Worm (Caenorhabditis elegans) whole organism, late embryonic: ENCODE data around the gene ncx-6.

Source experiments
- C38D4.7 ChIP-seq: fragments of 200-800 bp; sonication (Bioruptor generic); optimal IDR thresholded peaks from 2 replicates; lab custom pipeline; 2018; ENCODE audit warnings: mild to moderate bottlenecking, missing genetic modification characterization, moderate library complexity, missing compliant biosample characterization
- F13H6.1 ChIP-seq: sonication (generic microtip); optimal IDR thresholded peaks from 2 replicates; lab custom pipeline; 2016; ENCODE audit warnings: missing genetic modification characterization, missing compliant biosample characterization
- K02D7.2 ChIP-seq: sonication (generic microtip); optimal IDR thresholded peaks from 2 replicates; lab custom pipeline; 2017; ENCODE audit warnings: mild to moderate bottlenecking, missing genetic modification characterization, missing compliant biosample characterization
- K09A11.1 ChIP-seq: sonication (generic microtip); optimal IDR thresholded peaks from 2 replicates; lab custom pipeline; 2017; ENCODE audit warnings: antibody characterized with exemption, mild to moderate bottlenecking, missing genetic modification characterization, missing compliant biosample characterization; ENCODE audit not compliant: insufficient read depth
- Y22D7AL.16 ChIP-seq: sonication (generic microtip); optimal IDR thresholded peaks from 2 replicates; lab custom pipeline; 2016; ENCODE audit warnings: missing genetic modification characterization, missing compliant biosample characterization
- ahr-1 ChIP-seq: sonication (generic microtip); optimal IDR thresholded peaks from 2 replicates; lab custom pipeline; 2016; ENCODE audit warnings: missing genetic modification characterization, missing compliant biosample characterization
- ceh-14 ChIP-seq: sonication (generic microtip); optimal IDR thresholded peaks from 2 replicates; lab custom pipeline; 2016; ENCODE audit warnings: missing genotype, missing genetic modification characterization, missing compliant biosample characterization
- ceh-18 ChIP-seq: sonication (generic microtip); optimal IDR thresholded peaks from 2 replicates; lab custom pipeline; 2016; ENCODE audit warnings: missing genetic modification characterization, missing compliant biosample characterization
- ceh-19 ChIP-seq: fragments of 200-800 bp; sonication (Bioruptor generic); optimal IDR thresholded peaks from 2 replicates; lab custom pipeline; 2018; ENCODE audit warnings: mild to moderate bottlenecking, missing genetic modification characterization, missing compliant biosample characterization
- ceh-2 ChIP-seq: sonication (generic microtip); optimal IDR thresholded peaks from 2 replicates; lab custom pipeline; 2016; ENCODE audit warnings: missing genotype, missing genetic modification characterization, missing compliant biosample characterization
- ceh-24 ChIP-seq: sonication (generic microtip); optimal IDR thresholded peaks from 2 replicates; lab custom pipeline; 2016; ENCODE audit warnings: mild to moderate bottlenecking, missing genetic modification characterization, missing compliant biosample characterization
- ceh-30 ChIP-seq: fragments of 150-350 bp; optimal IDR thresholded peaks from 2 replicates; lab custom pipeline; 2014; ENCODE audit warnings: missing biosample characterization, missing genetic modification characterization
- ceh-31 ChIP-seq: sonication (generic microtip); optimal IDR thresholded peaks from 2 replicates; lab custom pipeline; 2016; ENCODE audit warnings: missing genetic modification characterization, missing compliant biosample characterization
- ceh-34 ChIP-seq: sonication (generic microtip); optimal IDR thresholded peaks from 2 replicates; lab custom pipeline; 2016; ENCODE audit warnings: mild to moderate bottlenecking, missing genetic modification characterization, missing compliant biosample characterization
- ceh-48 ChIP-seq: sonication (generic microtip); optimal IDR thresholded peaks from 2 replicates; lab custom pipeline; 2016; ENCODE audit warnings: missing genetic modification characterization, inconsistent platforms, missing compliant biosample characterization
- ceh-9 ChIP-seq: sonication (generic microtip); optimal IDR thresholded peaks from 2 replicates; lab custom pipeline; 2016; ENCODE audit warnings: mild to moderate bottlenecking, missing genetic modification characterization, inconsistent platforms, missing compliant biosample characterization
- che-1 ChIP-seq: sonication (generic microtip); optimal IDR thresholded peaks from 2 replicates; lab custom pipeline; 2016; ENCODE audit warnings: mild to moderate bottlenecking, missing genetic modification characterization, missing compliant biosample characterization
- fax-1 ChIP-seq: sonication (generic microtip); optimal IDR thresholded peaks from 2 replicates; lab custom pipeline; 2016; ENCODE audit warnings: missing genotype, missing genetic modification characterization, missing compliant biosample characterization
- fkh-10 ChIP-seq: fragments of 150-350 bp; optimal IDR thresholded peaks from 2 replicates; lab custom pipeline; 2014; ENCODE audit warnings: missing biosample characterization, missing genetic modification reagents, missing genetic modification characterization
- hlh-13 ChIP-seq: fragments of 200-800 bp; sonication (Bioruptor generic); optimal IDR thresholded peaks from 2 replicates; lab custom pipeline; 2018; ENCODE audit warnings: mild to moderate bottlenecking, missing genetic modification characterization, missing compliant biosample characterization
- hlh-6 ChIP-seq: sonication (generic microtip); optimal IDR thresholded peaks from 2 replicates; lab custom pipeline; 2016; ENCODE audit warnings: missing genotype, missing genetic modification characterization, missing compliant biosample characterization
- hlh-8 ChIP-seq: sonication (generic microtip); optimal IDR thresholded peaks from 2 replicates; lab custom pipeline; 2016; ENCODE audit warnings: missing genotype, missing genetic modification characterization, missing compliant biosample characterization
- lim-6 ChIP-seq: sonication (generic microtip); optimal IDR thresholded peaks from 2 replicates; lab custom pipeline; 2016; ENCODE audit warnings: missing genetic modification characterization, missing compliant biosample characterization
- madf-2 ChIP-seq: sonication (generic microtip); optimal IDR thresholded peaks from 2 replicates; lab custom pipeline; 2017; ENCODE audit warnings: missing genetic modification characterization, missing compliant biosample characterization
- nfya-1 ChIP-seq: sonication (generic microtip); optimal IDR thresholded peaks from 2 replicates; lab custom pipeline; 2017; ENCODE audit warnings: missing genetic modification characterization, mild to moderate bottlenecking, missing compliant biosample characterization, antibody characterized with exemption, moderate library complexity
- pag-3 ChIP-seq: sonication (generic microtip); optimal IDR thresholded peaks from 2 replicates; lab custom pipeline; 2016; ENCODE audit warnings: missing compliant biosample characterization, missing genetic modification characterization, borderline replicate concordance
- pha-2 ChIP-seq: sonication (generic microtip); optimal IDR thresholded peaks from 2 replicates; lab custom pipeline; 2017; ENCODE audit warnings: mild to moderate bottlenecking, missing genetic modification characterization, missing compliant biosample characterization
- pros-1 ChIP-seq: fragments of 150-350 bp; optimal IDR thresholded peaks from 2 replicates; lab custom pipeline; 2014; ENCODE audit warnings: missing biosample characterization, missing genetic modification reagents, missing genetic modification characterization
- sdc-2 ChIP-seq: sonication (generic microtip); optimal IDR thresholded peaks from 2 replicates; lab custom pipeline; 2016; ENCODE audit warnings: missing genotype, missing genetic modification characterization, missing compliant biosample characterization
- sox-2 ChIP-seq: fragments of 200-800 bp; sonication (Bioruptor generic); IDR thresholded peaks from 2 replicates; pipeline ENCODE4 v1.3.6; 2022; ENCODE audit warnings: missing genetic modification reagents, missing genetic modification characterization, missing compliant biosample characterization
- syd-9 ChIP-seq: sonication (generic microtip); optimal IDR thresholded peaks from 2 replicates; lab custom pipeline; 2016; ENCODE audit warnings: mild to moderate bottlenecking, missing genetic modification characterization, moderate library complexity, missing compliant biosample characterization
- tbx-2 ChIP-seq: sonication (generic microtip); optimal IDR thresholded peaks from 2 replicates; lab custom pipeline; 2016; ENCODE audit warnings: missing genetic modification characterization, missing compliant biosample characterization
- tbx-7 ChIP-seq: sonication (generic microtip); optimal IDR thresholded peaks from 2 replicates; lab custom pipeline; 2016; ENCODE audit warnings: missing genotype, missing genetic modification characterization, missing compliant biosample characterization
- unc-42 ChIP-seq: sonication (generic microtip); optimal IDR thresholded peaks from 2 replicates; lab custom pipeline; 2016; ENCODE audit warnings: missing genotype, missing genetic modification characterization, missing compliant biosample characterization
- zip-5 ChIP-seq: sonication (generic microtip); optimal IDR thresholded peaks from 2 replicates; lab custom pipeline; 2016; ENCODE audit warnings: missing genetic modification characterization, missing compliant biosample characterization
- ztf-16 ChIP-seq: sonication (generic microtip); optimal IDR thresholded peaks from 2 replicates; lab custom pipeline; 2017; ENCODE audit warnings: missing genetic modification characterization, missing compliant biosample characterization

ncx-6 gene

ce11 chrIII:9740663-9741062 is 26.9 kb upstream of the ncx-6 start:
- TF ChIP-seq pros-1 (tag; lab: Kevin White, UChicago) = no peak
- no peak for TF ChIP-seq pag-3 (tag; lab: Kevin White, UChicago)
- TF ChIP-seq C38D4.7 (GFP tag; lab: Kevin White, UChicago) = no peak
- peak; percentile 80 for TF ChIP-seq nfya-1 (tag; lab: Kevin White, UChicago)
- TF ChIP-seq madf-2 = no peak

DNA sequence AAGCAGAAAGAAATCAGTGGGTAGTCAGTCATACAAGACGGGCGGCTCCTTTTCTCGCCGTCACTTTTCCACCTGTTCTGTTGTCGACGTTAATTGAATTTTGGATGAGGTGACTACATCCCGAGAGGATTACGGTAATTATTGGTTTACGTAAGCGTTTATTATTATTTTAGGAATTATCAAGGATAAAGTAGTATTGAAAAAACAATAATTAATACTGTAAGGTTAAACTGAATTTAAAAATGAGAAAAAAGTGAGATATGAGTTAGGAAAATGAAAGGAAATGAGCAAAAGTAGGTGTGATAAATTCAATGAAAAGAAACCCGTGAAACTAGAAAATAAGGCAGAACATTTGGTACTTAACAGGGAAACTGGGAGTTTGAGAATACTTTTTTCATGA is 25.2 kb upstream of the ncx-6 start, which contains the start of gene hlh-4:
Gene hlh-4, minus strand, starts transcription at position 101 of the 400 bp plus-strand sequence.
- no peak for TF ChIP-seq ceh-48
- TF ChIP-seq ceh-14 (tag; lab: Kevin White, UChicago) = no peak
- no peak for TF ChIP-seq hlh-6 (tag; lab: Kevin White, UChicago)
- no peak for TF ChIP-seq ceh-31 (tag; lab: Kevin White, UChicago)
- TF ChIP-seq hlh-13 = no peak
- TF ChIP-seq F13H6.1 = no peak
- no peak for TF ChIP-seq unc-42
- no peak for TF ChIP-seq K02D7.2 (tag; lab: Kevin White, UChicago)
- no peak for TF ChIP-seq ceh-19 (GFP tag; lab: Kevin White, UChicago)
- no peak for TF ChIP-seq pag-3 (tag; lab: Kevin White, UChicago)
- TF ChIP-seq K09A11.1 (tag; lab: Kevin White, UChicago) = no peak
- no peak for TF ChIP-seq ceh-2 (tag; lab: Kevin White, UChicago)
- TF ChIP-seq pha-2 (tag; lab: Kevin White, UChicago) = no peak
- TF ChIP-seq ceh-34 (tag; lab: Kevin White, UChicago) = no peak

- TF ChIP-seq ztf-16 (tag; lab: Kevin White, UChicago) (no peak), pag-3 (tag; lab: Kevin White, UChicago) (no peak), hlh-13 (no peak), ceh-30 (tag; lab: Kevin White, UChicago) (no peak), tbx-2 (tag; lab: Kevin White, UChicago) (no peak), unc-42 (no peak), ceh-2 (tag; lab: Kevin White, UChicago) (no peak), ceh-48 (no peak), F13H6.1 (no peak), sox-2 (GFP tag; lab: Robert Waterston, UW) (no peak), fkh-10 (GFP tag; lab: Kevin White, UChicago) (no peak)
Observed at ce11 chrIII:9735857-9736256, 22.1 kb upstream of the ncx-6 start, which contains the start of gene dao-6. Gene dao-6 (minus strand): TSS chrIII:9736201.

DNA sequence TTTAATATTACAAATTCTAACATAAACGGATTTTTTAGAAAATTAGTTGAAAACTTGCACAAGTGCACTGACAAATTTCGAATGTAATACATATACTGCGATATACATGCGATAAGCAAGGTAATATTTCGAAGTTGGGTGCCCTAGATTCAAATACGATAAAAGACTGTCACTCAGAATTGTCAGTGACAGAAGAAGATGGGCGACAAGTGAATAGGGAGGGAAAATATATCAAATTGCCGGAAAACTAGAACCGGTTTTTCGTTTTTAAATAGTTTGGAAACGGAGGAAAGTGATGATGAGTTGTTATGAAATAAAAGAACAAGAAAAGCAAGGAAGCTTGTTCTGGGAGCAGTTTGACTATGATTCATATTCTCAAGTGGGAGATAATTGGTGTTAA is 20.3 kb upstream of the ncx-6 start:
- TF ChIP-seq ceh-9 (tag; lab: Kevin White, UChicago) (no peak), sdc-2 (tag; lab: Kevin White, UChicago) (no peak), fax-1 (tag; lab: Kevin White, UChicago) (no peak), ceh-19 (GFP tag; lab: Kevin White, UChicago) (no peak), ceh-14 (tag; lab: Kevin White, UChicago) (no peak), ceh-18 (no peak), fkh-10 (GFP tag; lab: Kevin White, UChicago) (no peak), syd-9 (tag; lab: Kevin White, UChicago) (no peak), zip-5 (tag; lab: Kevin White, UChicago) (no peak), che-1 (tag; lab: Kevin White, UChicago) (no peak), pros-1 (tag; lab: Kevin White, UChicago) (no peak), ceh-24 (tag; lab: Kevin White, UChicago) (no peak), tbx-7 (tag; lab: Kevin White, UChicago) (no peak), Y22D7AL.16 (tag; lab: Kevin White, UChicago) (no peak), F13H6.1 (no peak), hlh-8 (no peak), ahr-1 (tag; lab: Kevin White, UChicago) (no peak), lim-6 (tag; lab: Kevin White, UChicago) (no peak)
